Fruit fly (Drosophila melanogaster) whole organism, adult: Measurements from ENCODE around the gene Fatp1.

Source experiments
- CG33017 ChIP-seq: fragments of 200-800 bp; sonication (Bioruptor generic); optimal IDR thresholded peaks from 2 replicates; lab custom pipeline; 2018; ENCODE audit warnings: missing biosample characterization, mild to moderate bottlenecking, missing genetic modification characterization, moderate library complexity
- CG5204 ChIP-seq: fragments of 200-800 bp; sonication (Bioruptor generic); optimal IDR thresholded peaks from 2 replicates; lab custom pipeline; 2016; ENCODE audit warnings: missing biosample characterization, missing genetic modification characterization
- CG7045 ChIP-seq: fragments of 200-800 bp; sonication (Bioruptor generic); optimal IDR thresholded peaks from 2 replicates; lab custom pipeline; 2017; ENCODE audit warnings: missing biosample characterization, mild to moderate bottlenecking, missing genetic modification characterization
- CG7101 ChIP-seq: fragments of 200-800 bp; sonication (Bioruptor generic); optimal IDR thresholded peaks from 2 replicates; lab custom pipeline; 2018; ENCODE audit warnings: missing biosample characterization, mild to moderate bottlenecking, missing genetic modification characterization, moderate library complexity
- Crg-1 ChIP-seq: fragments of 200-800 bp; sonication (Bioruptor generic); optimal IDR thresholded peaks from 2 replicates; lab custom pipeline; 2016; ENCODE audit warnings: missing biosample characterization, missing genetic modification characterization
- kay ChIP-seq: fragments of 200-800 bp; sonication (Bioruptor generic); peaks from one replicate; lab custom pipeline; 2016; ENCODE audit warnings: missing biosample characterization, missing genetic modification characterization, borderline replicate concordance
- pad ChIP-seq: fragments of 200-800 bp; sonication (Bioruptor generic); optimal IDR thresholded peaks from 3 replicates; lab custom pipeline; 2017; ENCODE audit warnings: missing biosample characterization, missing genetic modification characterization, mild to moderate bottlenecking, moderate library complexity, missing genetic modification reagents
- tj ChIP-seq: fragments of 200-800 bp; sonication (Bioruptor generic); optimal IDR thresholded peaks from 3 replicates; lab custom pipeline; 2017; ENCODE audit warnings: missing biosample characterization, mild to moderate bottlenecking, missing genetic modification characterization, moderate library complexity
- toe ChIP-seq: fragments of 200-800 bp; sonication (Bioruptor generic); optimal IDR thresholded peaks from 2 replicates; lab custom pipeline; 2016; ENCODE audit warnings: missing biosample characterization, missing genetic modification characterization

dm6 chr2L:10479859-10480258 lies 37.2 kb downstream of the Fatp1 start:
- TF ChIP-seq toe (GFP tag; lab: Kevin White, UChicago): no peak
- TF ChIP-seq CG5204: no peak
- no peak for TF ChIP-seq CG33017
- no peak for TF ChIP-seq tj (GFP tag; lab: Kevin White, UChicago)
- TF ChIP-seq pad: no peak
- no peak for TF ChIP-seq CG7045
- TF ChIP-seq kay (GFP tag; lab: Kevin White, UChicago): no peak
- no peak for TF ChIP-seq CG7101
- TF ChIP-seq Crg-1 (GFP tag; lab: Kevin White, UChicago): no peak
